Fruit fly (Drosophila melanogaster) whole organism, adult: Measurements from ENCODE around the gene Sfp24C1.

Experiments used
- CG11617 ChIP-seq: fragments of 200-800 bp; sonication (Bioruptor generic); optimal IDR thresholded peaks from 2 replicates; lab custom pipeline; 2017; ENCODE audit warnings: mild to moderate bottlenecking, missing biosample characterization, missing genetic modification reagents, missing genetic modification characterization
- CG12768 ChIP-seq: fragments of 200-800 bp; sonication (Bioruptor generic); optimal IDR thresholded peaks from 2 replicates; lab custom pipeline; 2017; ENCODE audit warnings: missing biosample characterization, missing genetic modification characterization, mild to moderate bottlenecking, moderate library complexity, missing genetic modification reagents
- CG14711 ChIP-seq: fragments of 200-800 bp; sonication (Bioruptor generic); optimal IDR thresholded peaks from 2 replicates; lab custom pipeline; 2018; ENCODE audit warnings: missing biosample characterization, mild to moderate bottlenecking, missing genetic modification characterization, moderate library complexity
- CG1620 ChIP-seq: fragments of 200-800 bp; sonication (Bioruptor generic); optimal IDR thresholded peaks from 2 replicates; lab custom pipeline; 2016; ENCODE audit warnings: missing biosample characterization, missing genetic modification characterization
- CG33017 ChIP-seq: fragments of 200-800 bp; sonication (Bioruptor generic); optimal IDR thresholded peaks from 2 replicates; lab custom pipeline; 2018; ENCODE audit warnings: missing biosample characterization, mild to moderate bottlenecking, missing genetic modification characterization, moderate library complexity
- CG5204 ChIP-seq: fragments of 200-800 bp; sonication (Bioruptor generic); optimal IDR thresholded peaks from 2 replicates; lab custom pipeline; 2016; ENCODE audit warnings: missing biosample characterization, missing genetic modification characterization
- CG7045 ChIP-seq: fragments of 200-800 bp; sonication (Bioruptor generic); optimal IDR thresholded peaks from 2 replicates; lab custom pipeline; 2017; ENCODE audit warnings: missing biosample characterization, mild to moderate bottlenecking, missing genetic modification characterization
- CG7101 ChIP-seq: fragments of 200-800 bp; sonication (Bioruptor generic); optimal IDR thresholded peaks from 2 replicates; lab custom pipeline; 2018; ENCODE audit warnings: missing biosample characterization, mild to moderate bottlenecking, missing genetic modification characterization, moderate library complexity
- Clk ChIP-seq: fragments of 200-800 bp; sonication (Bioruptor generic); optimal IDR thresholded peaks from 2 replicates; lab custom pipeline; 2017; ENCODE audit warnings: missing biosample characterization, missing genetic modification characterization
- Crg-1 ChIP-seq: fragments of 200-800 bp; sonication (Bioruptor generic); optimal IDR thresholded peaks from 2 replicates; lab custom pipeline; 2016; ENCODE audit warnings: missing biosample characterization, missing genetic modification characterization
- Hr96 ChIP-seq: fragments of 200-800 bp; sonication (Bioruptor generic); optimal IDR thresholded peaks from 2 replicates; lab custom pipeline; 2016; ENCODE audit warnings: missing biosample characterization, missing genetic modification characterization
- Mnt ChIP-seq: fragments of 200-800 bp; sonication (Bioruptor generic); optimal IDR thresholded peaks from 2 replicates; lab custom pipeline; 2016; ENCODE audit warnings: missing biosample characterization, mild to moderate bottlenecking, missing genetic modification characterization
- bab1 ChIP-seq: fragments of 200-800 bp; sonication (Bioruptor generic); optimal IDR thresholded peaks from 3 replicates; lab custom pipeline; 2019; ENCODE audit warnings: missing biosample characterization, mild to moderate bottlenecking, missing genetic modification characterization, moderate library complexity
- cic ChIP-seq: fragments of 200-800 bp; sonication (Bioruptor generic); optimal IDR thresholded peaks from 2 replicates; lab custom pipeline; 2017; ENCODE audit warnings: missing biosample characterization, mild to moderate bottlenecking, missing genetic modification characterization, moderate library complexity
- cnc ChIP-seq, 2 experiments: fragments of >200 bp; optimal IDR thresholded peaks; 2 replicates each; lab custom pipeline; 2017
- kay ChIP-seq: fragments of 200-800 bp; sonication (Bioruptor generic); peaks from one replicate; lab custom pipeline; 2016; ENCODE audit warnings: missing biosample characterization, missing genetic modification characterization, borderline replicate concordance
- ovo ChIP-seq: fragments of 200-800 bp; sonication (Bioruptor generic); optimal IDR thresholded peaks from 2 replicates; lab custom pipeline; 2016; ENCODE audit warnings: missing biosample characterization, missing genetic modification characterization
- pad ChIP-seq: fragments of 200-800 bp; sonication (Bioruptor generic); optimal IDR thresholded peaks from 3 replicates; lab custom pipeline; 2017; ENCODE audit warnings: missing biosample characterization, missing genetic modification characterization, mild to moderate bottlenecking, moderate library complexity, missing genetic modification reagents
- tj ChIP-seq: fragments of 200-800 bp; sonication (Bioruptor generic); optimal IDR thresholded peaks from 3 replicates; lab custom pipeline; 2017; ENCODE audit warnings: missing biosample characterization, mild to moderate bottlenecking, missing genetic modification characterization, moderate library complexity
- toe ChIP-seq: fragments of 200-800 bp; sonication (Bioruptor generic); optimal IDR thresholded peaks from 2 replicates; lab custom pipeline; 2016; ENCODE audit warnings: missing biosample characterization, missing genetic modification characterization

The Sfp24C1 gene

dm6 chr2L:3700374-3700773 lies at the start of gene Sfp24C1:
Gene Sfp24C1, plus strand, starts transcription at chr2L:3700674.
- TF ChIP-seq cnc (optimal IDR thresholded peaks at IDR 0.05; lab: Kevin White, UChicago), result no peak
- TF ChIP-seq CG7045 (GFP tag; lab: Kevin White, UChicago), result no peak
- TF ChIP-seq ovo (GFP tag; lab: Kevin White, UChicago), result no peak
- no peak for TF ChIP-seq CG12768 (GFP tag; lab: Kevin White, UChicago)
- TF ChIP-seq CG5204 (GFP tag; lab: Kevin White, UChicago), result no peak
- no peak for TF ChIP-seq CG7101 (tag; lab: Kevin White, UChicago)
- TF ChIP-seq CG33017 (tag; lab: Kevin White, UChicago), result no peak
- TF ChIP-seq Mnt (GFP tag; lab: Kevin White, UChicago), result no peak
- TF ChIP-seq toe, result no peak
- no peak for TF ChIP-seq CG1620 (GFP tag; lab: Kevin White, UChicago)
- TF ChIP-seq bab1 (GFP tag; lab: Kevin White, UChicago), result no peak

- TF ChIP-seq cic (GFP tag; lab: Kevin White, UChicago), result no peak
- no peak for TF ChIP-seq ovo (GFP tag; lab: Kevin White, UChicago)
- TF ChIP-seq pad, result no peak
- TF ChIP-seq CG14711, result no peak
- TF ChIP-seq Hr96 (GFP tag; lab: Kevin White, UChicago), result no peak
- no peak for TF ChIP-seq tj
- TF ChIP-seq Mnt (GFP tag; lab: Kevin White, UChicago), result no peak
- TF ChIP-seq bab1 (GFP tag; lab: Kevin White, UChicago), result no peak
- no peak for TF ChIP-seq CG7101 (tag; lab: Kevin White, UChicago)
- TF ChIP-seq CG5204 (GFP tag; lab: Kevin White, UChicago), result no peak
- no peak for TF ChIP-seq CG33017 (tag; lab: Kevin White, UChicago)
- TF ChIP-seq CG12768 (GFP tag; lab: Kevin White, UChicago), result no peak
- TF ChIP-seq Crg-1 (GFP tag; lab: Kevin White, UChicago), result no peak
- no peak for TF ChIP-seq toe
Observed at dm6 chr2L:3654956-3655618, 45.4 kb upstream of the Sfp24C1 start.

- TF ChIP-seq cnc (optimal IDR thresholded peaks at IDR 0.05; lab: Kevin White, UChicago) (no peak), CG5204 (GFP tag; lab: Kevin White, UChicago) (peak; percentile 98), CG7045 (GFP tag; lab: Kevin White, UChicago) (peak; percentile 98), ovo (GFP tag; lab: Kevin White, UChicago) (peak; percentile 95), Mnt (GFP tag; lab: Kevin White, UChicago) (peak; percentile 96), Crg-1 (GFP tag; lab: Kevin White, UChicago) (peak; percentile 98), pad (peak; percentile 92), tj (peak; percentile 90), Clk (GFP tag; lab: Kevin White, UChicago) (peak; percentile 97), CG11617 (peak; percentile 99), CG1620 (GFP tag; lab: Kevin White, UChicago) (peak; percentile 98), Hr96 (GFP tag; lab: Kevin White, UChicago) (peak; percentile 99), CG7101 (tag; lab: Kevin White, UChicago) (peak; percentile 99), toe (peak; percentile 98), bab1 (GFP tag; lab: Kevin White, UChicago) (peak; percentile 99), cic (GFP tag; lab: Kevin White, UChicago) (peak; percentile 93), CG33017 (tag; lab: Kevin White, UChicago) (peak; percentile 99), kay (GFP tag; lab: Kevin White, UChicago) (peak; percentile 98), CG14711 (peak; percentile 96), CG12768 (GFP tag; lab: Kevin White, UChicago) (peak; percentile 99)
Observed at dm6 chr2L:3655698-3656105, 44.8 kb upstream of the Sfp24C1 start.

- TF ChIP-seq pad (no peak), Hr96 (GFP tag; lab: Kevin White, UChicago) (no peak), CG1620 (GFP tag; lab: Kevin White, UChicago) (no peak), ovo (GFP tag; lab: Kevin White, UChicago) (no peak), bab1 (GFP tag; lab: Kevin White, UChicago) (no peak), Crg-1 (GFP tag; lab: Kevin White, UChicago) (no peak), CG7101 (tag; lab: Kevin White, UChicago) (no peak), CG7045 (GFP tag; lab: Kevin White, UChicago) (no peak), Mnt (GFP tag; lab: Kevin White, UChicago) (peak; percentile 64), CG12768 (GFP tag; lab: Kevin White, UChicago) (peak; percentile 1), CG33017 (tag; lab: Kevin White, UChicago) (no peak), tj (no peak), Clk (GFP tag; lab: Kevin White, UChicago) (no peak), kay (GFP tag; lab: Kevin White, UChicago) (no peak), CG14711 (no peak), toe (no peak)
Observed at dm6 chr2L:3656667-3657066, 43.8 kb upstream of the Sfp24C1 start, which contains the start of gene for. Gene for, minus strand, starts transcription at chr2L:3656953.

- TF ChIP-seq Hr96 (GFP tag; lab: Kevin White, UChicago) (peak; percentile 45), ovo (GFP tag; lab: Kevin White, UChicago) (peak; percentile 58), toe (peak; percentile 55), CG7045 (GFP tag; lab: Kevin White, UChicago) (peak; percentile 9), CG7101 (tag; lab: Kevin White, UChicago) (peak; percentile 19), kay (GFP tag; lab: Kevin White, UChicago) (no peak), pad (peak; percentile 99), CG1620 (GFP tag; lab: Kevin White, UChicago) (peak; percentile 57), bab1 (GFP tag; lab: Kevin White, UChicago) (peak; percentile 12), cic (GFP tag; lab: Kevin White, UChicago) (peak; percentile 30), Clk (GFP tag; lab: Kevin White, UChicago) (no peak)
Observed at dm6 chr2L:3657349-3658142, 42.9 kb upstream of the Sfp24C1 start.
